Fruit fly (Drosophila melanogaster): ENCODE results near the gene aay.

Gene aay

DNA sequence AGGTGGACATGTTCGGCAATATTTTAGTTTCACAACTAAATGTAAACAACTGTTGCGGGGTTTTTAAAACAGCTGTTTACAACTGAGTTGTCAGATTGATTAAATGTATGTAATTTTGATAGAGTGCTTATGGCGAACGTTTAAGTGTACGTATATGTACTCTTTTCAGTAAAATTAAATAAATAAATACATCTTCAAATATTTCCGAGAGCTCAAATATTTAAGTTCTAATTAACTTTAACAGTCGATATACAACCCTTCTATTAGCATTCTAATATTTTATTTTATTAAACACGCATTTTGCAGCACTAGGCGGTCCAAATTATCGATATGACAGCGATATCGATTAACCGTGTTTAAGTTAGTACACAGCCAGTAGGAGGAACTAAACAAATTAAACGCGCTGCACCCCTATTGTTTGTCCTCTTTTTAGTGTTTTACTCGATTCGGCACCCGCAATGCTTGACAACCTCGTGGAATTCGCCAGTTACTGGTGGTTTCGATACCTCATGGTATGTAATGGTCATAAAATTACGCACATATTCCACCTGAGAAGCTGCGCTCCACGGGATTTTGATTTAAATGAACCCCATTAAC, 28.6 kb downstream of the aay start, which contains the start of the genes CG3448 and ghi (continued):
- TF ChIP-seq Blimp-1 (GFP tag; optimal IDR thresholded peaks at IDR 0.05) (peak; percentile 25), Ets21C (GFP tag; optimal IDR thresholded peaks at IDR 0.05) (peak; percentile 31), CG6792 (GFP tag; optimal IDR thresholded peaks at IDR 0.05) (peak; percentile 48), CG6276 (GFP tag; optimal IDR thresholded peaks at IDR 0.05) (no peak), CG7368 (GFP tag; optimal IDR thresholded peaks at IDR 0.05) (peak; percentile 54), net (GFP tag; optimal IDR thresholded peaks at IDR 0.05) (peak; percentile 47), CG11762 (GFP tag; optimal IDR thresholded peaks at IDR 0.05; ENCODE audit: insufficient read depth) (peak; percentile 49), achi (GFP tag; optimal IDR thresholded peaks at IDR 0.05) (peak; percentile 60), cyc (GFP tag; optimal IDR thresholded peaks at IDR 0.05) (peak; percentile 67), Lpt (GFP tag; optimal IDR thresholded peaks at IDR 0.05) (peak; percentile 56), acj6 (GFP tag; optimal IDR thresholded peaks at IDR 0.05) (peak; percentile 58), Hr4 (GFP tag; optimal IDR thresholded peaks at IDR 0.05) (peak; percentile 66), CG3032 (tag; optimal IDR thresholded peaks at IDR 0.05) (peak; percentile 70)

DNA sequence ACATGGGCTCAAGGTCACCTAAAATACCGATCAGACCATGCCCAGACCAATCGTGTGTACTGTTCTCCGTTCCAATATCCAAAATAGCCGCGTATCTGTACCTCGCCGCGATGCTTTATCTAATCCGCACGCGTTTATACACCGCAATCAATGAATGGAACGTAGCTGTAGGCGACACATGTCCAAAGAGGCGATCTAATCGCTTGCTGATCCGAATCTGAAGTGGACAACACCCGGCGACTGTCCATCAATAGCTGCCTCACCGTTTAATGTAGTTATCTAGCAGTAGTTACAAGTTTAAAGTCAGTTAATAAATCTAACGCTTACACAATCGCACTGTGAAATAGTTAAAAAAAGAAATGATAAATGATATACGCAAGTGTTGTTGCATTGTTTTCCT, 29.4 kb downstream of the aay start:
- TF ChIP-seq Sox14 (GFP tag; optimal IDR thresholded peaks at IDR 0.05): no peak
- no peak for TF ChIP-seq CG6276 (GFP tag; optimal IDR thresholded peaks at IDR 0.05)
- TF ChIP-seq dsx (GFP tag; optimal IDR thresholded peaks at IDR 0.05; ENCODE audit: poor library complexity, severe bottlenecking): no peak
- TF ChIP-seq svp (GFP tag): no peak
- no peak for TF ChIP-seq CG3032 (tag; optimal IDR thresholded peaks at IDR 0.05)
- no peak for TF ChIP-seq Met (GFP tag; optimal IDR thresholded peaks at IDR 0.05)
- no peak for TF ChIP-seq CG1621 (tag; optimal IDR thresholded peaks at IDR 0.05)
- TF ChIP-seq topi (GFP tag; optimal IDR thresholded peaks at IDR 0.05): no peak
- no peak for TF ChIP-seq CG8119 (GFP tag; IDR thresholded peaks at IDR 0.05)
- TF ChIP-seq lz (GFP tag; optimal IDR thresholded peaks at IDR 0.05): no peak
- no peak for TF ChIP-seq CG32006 (GFP tag; optimal IDR thresholded peaks at IDR 0.05)
- no peak for TF ChIP-seq CG15336 (GFP tag; IDR thresholded peaks at IDR 0.05)
- no peak for TF ChIP-seq CG9139 (GFP tag; optimal IDR thresholded peaks at IDR 0.05)

DNA sequence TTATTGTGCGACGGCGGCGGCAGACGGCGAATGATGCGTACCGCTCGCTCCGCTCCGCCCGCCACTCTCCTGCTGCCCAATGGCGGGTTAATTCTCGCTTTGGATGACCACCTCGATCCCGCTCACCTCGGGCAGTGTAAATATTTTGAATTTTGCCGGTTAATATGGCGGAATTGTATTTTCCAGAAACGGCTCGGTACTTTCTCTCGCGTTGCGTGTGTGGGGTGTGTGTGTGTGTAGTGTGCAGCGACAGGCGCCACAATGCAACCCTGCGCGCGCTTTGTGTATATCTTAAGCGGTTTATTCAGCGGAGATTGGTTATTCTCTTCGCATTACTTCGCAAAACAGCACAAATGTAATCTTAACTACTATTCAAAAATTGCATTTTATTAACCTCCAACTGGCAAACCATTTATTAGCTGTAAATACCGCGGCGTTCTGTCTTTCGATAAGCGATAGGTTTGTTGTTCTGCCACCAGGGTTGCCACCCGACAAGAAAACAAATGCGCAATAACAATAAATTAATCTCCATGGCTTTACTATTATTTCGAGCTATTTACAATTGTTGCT, 32.9 kb downstream of the aay start, which contains the start of the genes phol and CG3552:
Gene phol, minus strand, starts transcription at position 463 of the 570 bp plus-strand sequence.
Gene CG3552, plus strand, starts transcription at position 500 of the 570 bp plus-strand sequence.
- peak; percentile 24 for TF ChIP-seq fkh (GFP tag; optimal IDR thresholded peaks at IDR 0.05)
- no peak for TF ChIP-seq OdsH (GFP tag; optimal IDR thresholded peaks at IDR 0.05)
- TF ChIP-seq CG32006 (GFP tag; optimal IDR thresholded peaks at IDR 0.05): no peak
- no peak for TF ChIP-seq Eip75B (GFP tag; optimal IDR thresholded peaks at IDR 0.05)
- no peak for TF ChIP-seq vri (GFP tag; optimal IDR thresholded peaks at IDR 0.05)
- TF ChIP-seq Met (GFP tag; optimal IDR thresholded peaks at IDR 0.05): no peak
- no peak for TF ChIP-seq net (GFP tag; optimal IDR thresholded peaks at IDR 0.05)
- peak in 1 of 2 experiments; percentile 27 for TF ChIP-seq ss (GFP tag; optimal IDR thresholded peaks at IDR 0.05)
- no peak for TF ChIP-seq CG6276 (GFP tag; optimal IDR thresholded peaks at IDR 0.05)
- TF ChIP-seq CG3032 (tag; optimal IDR thresholded peaks at IDR 0.05): no peak
- TF ChIP-seq Blimp-1 (GFP tag; optimal IDR thresholded peaks at IDR 0.05): peak; percentile 10
- no peak for TF ChIP-seq salr (GFP tag; optimal IDR thresholded peaks at IDR 0.05)
- no peak for TF ChIP-seq CG10669 (GFP tag; optimal IDR thresholded peaks at IDR 0.05)
- no peak for TF ChIP-seq CG15336 (GFP tag; IDR thresholded peaks at IDR 0.05)
- TF ChIP-seq CG16779 (tag; optimal IDR thresholded peaks at IDR 0.05): no peak
- TF ChIP-seq Hr38 (GFP tag; optimal IDR thresholded peaks at IDR 0.05): no peak
- TF ChIP-seq CG1621 (tag; optimal IDR thresholded peaks at IDR 0.05): no peak
- TF ChIP-seq topi (GFP tag; optimal IDR thresholded peaks at IDR 0.05): no peak
- TF ChIP-seq Ets21C (GFP tag; optimal IDR thresholded peaks at IDR 0.05): peak; percentile 8
- TF ChIP-seq lz (GFP tag; optimal IDR thresholded peaks at IDR 0.05): no peak
- TF ChIP-seq Gug (GFP tag; IDR thresholded peaks at IDR 0.05): no peak
- no peak for TF ChIP-seq CG6163 (GFP tag; IDR thresholded peaks at IDR 0.05)
- peak; percentile 18 for TF ChIP-seq CG6808 (GFP tag; optimal IDR thresholded peaks at IDR 0.05)
- peak; percentile 2 for TF ChIP-seq Hr39 (GFP tag; optimal IDR thresholded peaks at IDR 0.05)
- TF ChIP-seq Smox (GFP tag; optimal IDR thresholded peaks at IDR 0.05): no peak
- TF ChIP-seq Lpt (GFP tag; optimal IDR thresholded peaks at IDR 0.05): no peak
- no peak for TF ChIP-seq svp (GFP tag)
- no peak for TF ChIP-seq acj6 (GFP tag; optimal IDR thresholded peaks at IDR 0.05)
- TF ChIP-seq CG7368 (GFP tag; optimal IDR thresholded peaks at IDR 0.05): no peak
- TF ChIP-seq dsx (GFP tag; optimal IDR thresholded peaks at IDR 0.05; ENCODE audit: poor library complexity, severe bottlenecking): no peak
- TF ChIP-seq esn (GFP tag; optimal IDR thresholded peaks at IDR 0.05): peak; percentile 27
- peak; percentile 71 for TF ChIP-seq Eip78C (GFP tag)
- peak; percentile 72 for TF ChIP-seq Sox14 (GFP tag; optimal IDR thresholded peaks at IDR 0.05)

Data from whole organism, prepupa.